Comparison of ENCODE assay signal across 1 fruit fly cellular context in the genomic region with DNA sequence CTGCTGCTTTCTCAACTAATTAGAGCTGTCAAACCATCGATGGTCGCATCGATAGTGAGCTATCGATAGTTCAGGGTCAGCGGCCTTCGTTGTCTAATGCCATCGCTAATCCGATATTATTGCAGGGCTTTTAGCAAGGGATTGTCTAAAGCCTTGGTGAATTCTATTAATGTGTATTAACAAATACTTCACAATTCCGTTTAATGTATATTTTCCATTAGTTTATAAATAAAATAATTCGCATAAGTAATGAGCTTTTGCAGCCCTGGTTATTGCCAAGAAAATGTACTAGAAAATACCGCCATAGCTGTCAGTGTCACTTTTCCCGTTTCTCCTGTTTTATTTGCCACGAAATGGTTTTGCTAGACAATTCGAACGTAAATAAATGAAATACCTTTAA.
TF ChIP-seq lines count a peak whose summit lies in the region.

Gene EloB (minus strand): TSS at position 35 of the 400 bp plus-strand sequence.
Gene Srp14 (plus strand): TSS at position 300 of the 400 bp plus-strand sequence.

TF ChIP-seq in whole organism, embryonic, 481 proteins besides CTCF, POLR2A, EP300 and RAD21 (continued from another document and continues in another):
- no peak for TF ChIP-seq D19A (tag; optimal IDR thresholded peaks at IDR 0.05; lab: Kevin White, UChicago)
- TF ChIP-seq tll (GFP tag; optimal IDR thresholded peaks at IDR 0.05; lab: Kevin White, UChicago), result peak in 1 of 2 experiments; percentile 28
- TF ChIP-seq NC2α (GFP tag; optimal IDR thresholded peaks at IDR 0.05; lab: Kevin White, UChicago), result peak; percentile 20
- peak; percentile 64 for TF ChIP-seq CG17912 (GFP tag; optimal IDR thresholded peaks at IDR 0.05; lab: Kevin White, UChicago)
- peak; percentile 95 for TF ChIP-seq CG9932 (GFP tag; IDR thresholded peaks at IDR 0.05; lab: Robert Waterston, UW)
- peak; percentile 42 for TF ChIP-seq CG2875 (GFP tag; optimal IDR thresholded peaks at IDR 0.05; lab: Kevin White, UChicago)
- TF ChIP-seq CG11696 (GFP tag; IDR thresholded peaks at IDR 0.05; lab: Robert Waterston, UW), result no peak
- peak; percentile 65 for TF ChIP-seq her (GFP tag; optimal IDR thresholded peaks at IDR 0.05; lab: Kevin White, UChicago)
- peak; percentile 88 for TF ChIP-seq Mad (GFP tag; optimal IDR thresholded peaks at IDR 0.05; lab: Kevin White, UChicago)
- peak; percentile 67 to 71 for TF ChIP-seq chif (GFP tag; optimal IDR thresholded peaks at IDR 0.05; lab: Kevin White, UChicago)
- no peak for TF ChIP-seq Abd-B (GFP tag; optimal IDR thresholded peaks at IDR 0.05; lab: Kevin White, UChicago)
- TF ChIP-seq Dfd (GFP tag; optimal IDR thresholded peaks at IDR 0.05; lab: Kevin White, UChicago), result no peak
- TF ChIP-seq Gsc (GFP tag; IDR thresholded peaks at IDR 0.05; lab: Robert Waterston, UW), result no peak
- TF ChIP-seq CG17829 (tag; optimal IDR thresholded peaks at IDR 0.05; lab: Kevin White, UChicago), result peak; percentile 90
- TF ChIP-seq PHDP (tag; optimal IDR thresholded peaks at IDR 0.05; lab: Kevin White, UChicago), result peak; percentile 85
- peak; percentile 98 for TF ChIP-seq CG13287 (GFP tag; IDR thresholded peaks at IDR 0.05; lab: Robert Waterston, UW; ENCODE audit: partially characterized antibody)
- TF ChIP-seq CG33213 (GFP tag; optimal IDR thresholded peaks at IDR 0.05; lab: Kevin White, UChicago), result peak; percentile 71
- peak; percentile 23 for TF ChIP-seq CG17802 (tag; optimal IDR thresholded peaks at IDR 0.05; lab: Kevin White, UChicago)
- TF ChIP-seq CG1529 (GFP tag; optimal IDR thresholded peaks at IDR 0.05; lab: Kevin White, UChicago), result peak; percentile 53
- peak; percentile 31 for TF ChIP-seq MTF-1 (GFP tag; optimal IDR thresholded peaks at IDR 0.05; lab: Kevin White, UChicago; ENCODE audit: borderline replicate concordance)
- TF ChIP-seq CG11560 (tag; IDR thresholded peaks at IDR 0.05; lab: Robert Waterston, UW), result peak; percentile 51; the same call in 1 of the 3 replicates
- TF ChIP-seq Vsx1 (GFP tag; optimal IDR thresholded peaks at IDR 0.05; lab: Kevin White, UChicago), result no peak
- no peak for TF ChIP-seq Kr (GFP tag; optimal IDR thresholded peaks at IDR 0.05; lab: Kevin White, UChicago)
- peak; percentile 40; the same call in 1 of the 2 replicates for TF ChIP-seq CG17612 (GFP tag; IDR thresholded peaks at IDR 0.05; lab: Robert Waterston, UW)
- TF ChIP-seq Rx (GFP tag; IDR thresholded peaks at IDR 0.05; lab: Robert Waterston, UW), result no peak
- peak; percentile 60 for TF ChIP-seq sisA (GFP tag; IDR thresholded peaks at IDR 0.05; lab: Robert Waterston, UW)
- TF ChIP-seq Myb (GFP tag; optimal IDR thresholded peaks at IDR 0.05; lab: Kevin White, UChicago), result peak; percentile 37
- TF ChIP-seq CkIIα-i1 (GFP tag; IDR thresholded peaks at IDR 0.05; lab: Robert Waterston, UW), result no peak
- peak; percentile 78 for TF ChIP-seq dmrt11E (tag; optimal IDR thresholded peaks at IDR 0.05; lab: Kevin White, UChicago)
- no peak for TF ChIP-seq nau (GFP tag; optimal IDR thresholded peaks at IDR 0.05; lab: Kevin White, UChicago)
- peak; percentile 71; the same call in 1 of the 2 replicates for TF ChIP-seq rib (GFP tag; IDR thresholded peaks at IDR 0.05; lab: Robert Waterston, UW)
- no peak for TF ChIP-seq lab (GFP tag; optimal IDR thresholded peaks at IDR 0.05; lab: Kevin White, UChicago)
- TF ChIP-seq lmd (GFP tag; IDR thresholded peaks at IDR 0.05; lab: Robert Waterston, UW), result peak; percentile 78
- TF ChIP-seq CG18764 (GFP tag; optimal IDR thresholded peaks at IDR 0.05; lab: Kevin White, UChicago), result peak; percentile 65
- peak; percentile 55 for TF ChIP-seq esg (GFP tag; conservative IDR thresholded peaks at IDR 0.05; lab: Robert Waterston, UW)
- peak; percentile 91 for TF ChIP-seq Dbx (GFP tag; IDR thresholded peaks at IDR 0.05; lab: Robert Waterston, UW)
- peak; percentile 70 for TF ChIP-seq slp2 (GFP tag; optimal IDR thresholded peaks at IDR 0.05; lab: Kevin White, UChicago)
- TF ChIP-seq Dek (tag; optimal IDR thresholded peaks at IDR 0.05; lab: Kevin White, UChicago), result peak; percentile 74
- no peak for TF ChIP-seq CG6254 (GFP tag; optimal IDR thresholded peaks at IDR 0.05; lab: Kevin White, UChicago)
- TF ChIP-seq CG8281 (tag; optimal IDR thresholded peaks at IDR 0.05; lab: Kevin White, UChicago), result no peak
- peak; percentile 99 for TF ChIP-seq Sry-δ (GFP tag; optimal IDR thresholded peaks at IDR 0.05; lab: Kevin White, UChicago)
- peak; percentile 81 for TF ChIP-seq CG15514 (GFP tag; optimal IDR thresholded peaks at IDR 0.05; lab: Kevin White, UChicago)
- TF ChIP-seq ro (GFP tag; IDR thresholded peaks at IDR 0.05; lab: Robert Waterston, UW), result peak; percentile 36; the same call in 1 of the 2 replicates
- TF ChIP-seq CG14965 (GFP tag; optimal IDR thresholded peaks at IDR 0.05; lab: Kevin White, UChicago; ENCODE audit: borderline replicate concordance), result no peak
- TF ChIP-seq psq (GFP tag; optimal IDR thresholded peaks at IDR 0.05; lab: Kevin White, UChicago), result no peak
- peak; percentile 17 for TF ChIP-seq nom (GFP tag; optimal IDR thresholded peaks at IDR 0.05; lab: Kevin White, UChicago)
- peak; percentile 80 for TF ChIP-seq HLH54F (GFP tag; optimal IDR thresholded peaks at IDR 0.05; lab: Kevin White, UChicago)
- peak; percentile 86 for TF ChIP-seq CG2712 (tag; optimal IDR thresholded peaks at IDR 0.05; lab: Kevin White, UChicago)
- TF ChIP-seq stc (GFP tag; IDR thresholded peaks at IDR 0.05; lab: Robert Waterston, UW), result peak; percentile 60
- peak in 1 of 2 experiments; percentile 82 for TF ChIP-seq bsh (GFP tag; optimal IDR thresholded peaks at IDR 0.05; lab: Kevin White, UChicago)
- TF ChIP-seq al (GFP tag; IDR thresholded peaks at IDR 0.05; lab: Robert Waterston, UW), result peak; percentile 78
- no peak for TF ChIP-seq Dip2 (GFP tag; IDR thresholded peaks at IDR 0.05; lab: Robert Waterston, UW)
- TF ChIP-seq corto (GFP tag; optimal IDR thresholded peaks at IDR 0.05; lab: Kevin White, UChicago), result no peak
- TF ChIP-seq ind (GFP tag; optimal IDR thresholded peaks at IDR 0.05; lab: Kevin White, UChicago), result peak; percentile 81
- peak; percentile 23 for TF ChIP-seq pb (GFP tag; optimal IDR thresholded peaks at IDR 0.05; lab: Kevin White, UChicago)
- peak; percentile 79 for TF ChIP-seq CG14014 (GFP tag; IDR thresholded peaks at IDR 0.05; lab: Robert Waterston, UW)
- no peak for TF ChIP-seq odd (GFP tag; optimal IDR thresholded peaks at IDR 0.05; lab: Kevin White, UChicago)
- peak; percentile 89 for TF ChIP-seq slbo (GFP tag; IDR thresholded peaks at IDR 0.05; lab: Robert Waterston, UW)
- peak; percentile 94 for TF ChIP-seq vnd (GFP tag; IDR thresholded peaks at IDR 0.05; lab: Robert Waterston, UW; ENCODE audit: partially characterized antibody)
- no peak for TF ChIP-seq Lim3 (GFP tag; IDR thresholded peaks at IDR 0.05; lab: Robert Waterston, UW)
- TF ChIP-seq h (optimal IDR thresholded peaks at IDR 0.05; lab: Kevin White, UChicago), result no peak
- TF ChIP-seq Camta (GFP tag; optimal IDR thresholded peaks at IDR 0.05; lab: Kevin White, UChicago), result peak; percentile 77
- peak; percentile 61 for TF ChIP-seq CG10462 (GFP tag; optimal IDR thresholded peaks at IDR 0.05; lab: Kevin White, UChicago)
- no peak for TF ChIP-seq jigr1 (GFP tag; IDR thresholded peaks at IDR 0.05; lab: Robert Waterston, UW)
- TF ChIP-seq zfh1 (GFP tag; IDR thresholded peaks at IDR 0.05; lab: Robert Waterston, UW), result peak; percentile 83
- peak; percentile 85 for TF ChIP-seq lbe (GFP tag; optimal IDR thresholded peaks at IDR 0.05; lab: Kevin White, UChicago)
- peak; percentile 97 for TF ChIP-seq CG34224 (GFP tag; IDR thresholded peaks at IDR 0.05; lab: Robert Waterston, UW; ENCODE audit: partially characterized antibody)
- TF ChIP-seq CG4424 (GFP tag; optimal IDR thresholded peaks at IDR 0.05; lab: Kevin White, UChicago), result peak; percentile 84
- TF ChIP-seq insv (GFP tag; optimal IDR thresholded peaks at IDR 0.05; lab: Kevin White, UChicago), result peak in 1 of 2 experiments; percentile 52
- TF ChIP-seq B-H1 (GFP tag; IDR thresholded peaks at IDR 0.05; lab: Robert Waterston, UW), result peak; percentile 43; the same call in 2 of the 3 replicates
- peak; percentile 82 for TF ChIP-seq chm (GFP tag; IDR thresholded peaks at IDR 0.05; lab: Robert Waterston, UW)
- peak; percentile 68 for TF ChIP-seq CG7556 (GFP tag; optimal IDR thresholded peaks at IDR 0.05; lab: Kevin White, UChicago)
- no peak for TF ChIP-seq CG10274 (GFP tag; optimal IDR thresholded peaks at IDR 0.05; lab: Kevin White, UChicago)
- TF ChIP-seq CG16815 (GFP tag; optimal IDR thresholded peaks at IDR 0.05; lab: Kevin White, UChicago), result peak; percentile 46
- TF ChIP-seq da (GFP tag; optimal IDR thresholded peaks at IDR 0.05; lab: Kevin White, UChicago), result peak; percentile 31
- no peak for TF ChIP-seq Oaz (GFP tag; IDR thresholded peaks at IDR 0.05; lab: Robert Waterston, UW)
- no peak for TF ChIP-seq cg (GFP tag; optimal IDR thresholded peaks at IDR 0.05; lab: Kevin White, UChicago)
- peak; percentile 69 for TF ChIP-seq TFAM (GFP tag; optimal IDR thresholded peaks at IDR 0.05; lab: Kevin White, UChicago)
- no peak for TF ChIP-seq Sry-β (GFP tag; optimal IDR thresholded peaks at IDR 0.05; lab: Kevin White, UChicago)
- TF ChIP-seq Eip74EF (GFP tag; optimal IDR thresholded peaks at IDR 0.05; lab: Kevin White, UChicago), result no peak
- peak; percentile 90 for TF ChIP-seq chn (GFP tag; optimal IDR thresholded peaks at IDR 0.05; lab: Kevin White, UChicago)
- TF ChIP-seq CG15601 (tag; optimal IDR thresholded peaks at IDR 0.05; lab: Kevin White, UChicago), result peak; percentile 84
- TF ChIP-seq CG17385 (GFP tag; optimal IDR thresholded peaks at IDR 0.05; lab: Kevin White, UChicago), result peak; percentile 73
- no peak for TF ChIP-seq peb (GFP tag; IDR thresholded peaks at IDR 0.05; lab: Robert Waterston, UW)
- TF ChIP-seq CG17186 (GFP tag; optimal IDR thresholded peaks at IDR 0.05; lab: Kevin White, UChicago), result peak; percentile 50
- no peak for TF ChIP-seq aop (GFP tag; IDR thresholded peaks at IDR 0.05; lab: Robert Waterston, UW)
- peak; percentile 62 for TF ChIP-seq fd96Cb (tag; optimal IDR thresholded peaks at IDR 0.05; lab: Kevin White, UChicago)
- peak; percentile 87 for TF ChIP-seq CG8924 (tag; optimal IDR thresholded peaks at IDR 0.05; lab: Kevin White, UChicago)
- TF ChIP-seq gt (GFP tag; IDR thresholded peaks at IDR 0.05; lab: Robert Waterston, UW), result no peak; the same call in 1 of the 2 replicates
- TF ChIP-seq hb (GFP tag; IDR thresholded peaks at IDR 0.05; lab: Robert Waterston, UW; ENCODE audit: partially characterized antibody), result peak; percentile 96
- TF ChIP-seq cas (GFP tag; IDR thresholded peaks at IDR 0.05; lab: Robert Waterston, UW), result peak; percentile 55; the same call in 1 of the 2 replicates
- TF ChIP-seq Asciz (GFP tag; optimal IDR thresholded peaks at IDR 0.05; lab: Kevin White, UChicago), result no peak
- no peak for TF ChIP-seq CG18599 (GFP tag; optimal IDR thresholded peaks at IDR 0.05; lab: Kevin White, UChicago)
- TF ChIP-seq CG17328 (GFP tag; IDR thresholded peaks at IDR 0.05; lab: Robert Waterston, UW), result peak; percentile 80
- no peak for TF ChIP-seq sc (optimal IDR thresholded peaks at IDR 0.05; lab: Kevin White, UChicago)
- TF ChIP-seq sc (GFP tag; optimal IDR thresholded peaks at IDR 0.05; lab: Kevin White, UChicago), result no peak
- TF ChIP-seq Fer1 (GFP tag; optimal IDR thresholded peaks at IDR 0.05; lab: Kevin White, UChicago), result peak; percentile 78
- 0 out of 2 replicates have a peak, but pooled peaks have one; percentile 6 for TF ChIP-seq CG16779 (GFP tag; IDR thresholded peaks at IDR 0.05; lab: Robert Waterston, UW)
- peak; percentile 72 for TF ChIP-seq CG11247 (GFP tag; IDR thresholded peaks at IDR 0.05; lab: Robert Waterston, UW)
- no peak for TF ChIP-seq z (GFP tag; IDR thresholded peaks at IDR 0.05; lab: Robert Waterston, UW)
- TF ChIP-seq CG30431 (GFP tag; optimal IDR thresholded peaks at IDR 0.05; lab: Kevin White, UChicago), result peak; percentile 47
- peak; percentile 93 for TF ChIP-seq CG14860 (GFP tag; IDR thresholded peaks at IDR 0.05; lab: Robert Waterston, UW; ENCODE audit: partially characterized antibody)
- TF ChIP-seq CG7786 (GFP tag; optimal IDR thresholded peaks at IDR 0.05; lab: Kevin White, UChicago), result peak; percentile 82
- peak; percentile 82 for TF ChIP-seq gcm (GFP tag; optimal IDR thresholded peaks at IDR 0.05; lab: Kevin White, UChicago)
- peak in 1 of 2 experiments; percentile 87 for TF ChIP-seq Hr78 (GFP tag; optimal IDR thresholded peaks at IDR 0.05; lab: Kevin White, UChicago)
- peak; percentile 73 for TF ChIP-seq CG18619 (GFP tag; optimal IDR thresholded peaks at IDR 0.05; lab: Kevin White, UChicago)
- TF ChIP-seq CG1792 (GFP tag; optimal IDR thresholded peaks at IDR 0.05; lab: Kevin White, UChicago), result peak; percentile 65
- peak; percentile 73 for TF ChIP-seq Blimp-1 (GFP tag; optimal IDR thresholded peaks at IDR 0.05; lab: Kevin White, UChicago)
- TF ChIP-seq btn (GFP tag; optimal IDR thresholded peaks at IDR 0.05; lab: Kevin White, UChicago), result peak; percentile 13
- TF ChIP-seq H15 (GFP tag; IDR thresholded peaks at IDR 0.05; lab: Robert Waterston, UW), result peak; percentile 72
- peak in 1 of 3 experiments; percentile 92 for TF ChIP-seq Stat92E (GFP tag; optimal IDR thresholded peaks at IDR 0.05; lab: Kevin White, UChicago)
- TF ChIP-seq bbx (GFP tag; IDR thresholded peaks at IDR 0.05; lab: Robert Waterston, UW; ENCODE audit: partially characterized antibody), result peak; percentile 96
- TF ChIP-seq CG32772 (GFP tag; IDR thresholded peaks at IDR 0.05; lab: Robert Waterston, UW), result peak; percentile 53
- TF ChIP-seq ken (GFP tag; IDR thresholded peaks at IDR 0.05; lab: Robert Waterston, UW), result peak; percentile 59; the same call in 1 of the 3 replicates
- no peak for TF ChIP-seq ewg (GFP tag; optimal IDR thresholded peaks at IDR 0.05; lab: Kevin White, UChicago)
- peak; percentile 70 for TF ChIP-seq H2.0 (GFP tag; IDR thresholded peaks at IDR 0.05; lab: Robert Waterston, UW)
- no peak for TF ChIP-seq ham (GFP tag; IDR thresholded peaks at IDR 0.05; lab: Robert Waterston, UW)
- TF ChIP-seq sd (tag; optimal IDR thresholded peaks at IDR 0.05; lab: Kevin White, UChicago), result no peak
- peak; percentile 18 for TF ChIP-seq kah (GFP tag; optimal IDR thresholded peaks at IDR 0.05; lab: Kevin White, UChicago)
- TF ChIP-seq CG2202 (tag; optimal IDR thresholded peaks at IDR 0.05; lab: Kevin White, UChicago), result peak; percentile 67
- TF ChIP-seq dmrt99B (tag; optimal IDR thresholded peaks at IDR 0.05; lab: Kevin White, UChicago), result no peak
- peak; percentile 42 for TF ChIP-seq CG31365 (tag; optimal IDR thresholded peaks at IDR 0.05; lab: Kevin White, UChicago)
- TF ChIP-seq kni (GFP tag; optimal IDR thresholded peaks at IDR 0.05; lab: Kevin White, UChicago), result peak; percentile 54
- peak; percentile 67 for TF ChIP-seq CG4854 (GFP tag; optimal IDR thresholded peaks at IDR 0.05; lab: Kevin White, UChicago)
- no peak for TF ChIP-seq ranshi (GFP tag; IDR thresholded peaks at IDR 0.05; lab: Robert Waterston, UW)
